Fruit fly (Drosophila melanogaster) whole organism, wandering third instar larva: Measurements from ENCODE around the gene CG4297.

Experiments used
- Abd-B ChIP-seq: fragments of >200 bp; optimal IDR thresholded peaks from 2 replicates; lab custom pipeline; 2017; ENCODE audit warnings: missing biosample characterization, missing genetic modification characterization
- CG32264 ChIP-seq: fragments of 200-800 bp; sonication (Bioruptor generic); optimal IDR thresholded peaks from 2 replicates; lab custom pipeline; 2016; ENCODE audit warnings: missing biosample characterization, missing genetic modification characterization
- CG9705 ChIP-seq: fragments of 200-800 bp; sonication (Bioruptor generic); optimal IDR thresholded peaks from 2 replicates; lab custom pipeline; 2018; ENCODE audit warnings: missing biosample characterization, mild to moderate bottlenecking, missing genetic modification characterization
- CrebA ChIP-seq: fragments of 200-800 bp; sonication (Bioruptor generic); optimal IDR thresholded peaks from 2 replicates; lab custom pipeline; 2016; ENCODE audit warnings: missing biosample characterization, mild to moderate bottlenecking, missing genetic modification characterization, borderline replicate concordance
- Dfd ChIP-seq: fragments of >200 bp; optimal IDR thresholded peaks from 2 replicates; lab custom pipeline; 2017; ENCODE audit warnings: missing biosample characterization, missing genetic modification characterization
- Dif ChIP-seq: fragments of 200-275, 200-300 bp; sonication (Bioruptor generic); optimal IDR thresholded peaks from 2 replicates; lab custom pipeline; 2018; ENCODE audit warnings: missing biosample characterization, missing genetic modification characterization; ENCODE audit not compliant: partially characterized antibody
- GATAd ChIP-seq: sonication (Bioruptor generic); optimal IDR thresholded peaks from 2 replicates; lab custom pipeline; 2016; ENCODE audit warnings: missing biosample characterization, missing genetic modification characterization
- HLH106 ChIP-seq: fragments of 200-800 bp; optimal IDR thresholded peaks from 3 replicates; lab custom pipeline; 2019; ENCODE audit warnings: missing biosample characterization, mild to moderate bottlenecking, missing genetic modification characterization, moderate library complexity
- Hnf4 ChIP-seq: fragments of 200-800 bp; sonication (Bioruptor generic); optimal IDR thresholded peaks from 2 replicates; lab custom pipeline; 2016; ENCODE audit warnings: missing biosample characterization, mild to moderate bottlenecking, missing genetic modification characterization
- Hr78 ChIP-seq: fragments of >200 bp; optimal IDR thresholded peaks from 2 replicates; lab custom pipeline; 2017; ENCODE audit warnings: missing biosample characterization, missing genetic modification characterization
- Hr83 ChIP-seq: fragments of 200-300 bp; sonication (Bioruptor generic); optimal IDR thresholded peaks from 2 replicates; lab custom pipeline; 2016; ENCODE audit warnings: missing biosample characterization, mild to moderate bottlenecking, missing genetic modification characterization, moderate library complexity; ENCODE audit not compliant: poor library complexity, severe bottlenecking
- Jra ChIP-seq: sonication (Bioruptor generic); optimal IDR thresholded peaks from 2 replicates; lab custom pipeline; 2016; ENCODE audit warnings: missing biosample characterization, missing genetic modification characterization
- Mio ChIP-seq: sonication (Bioruptor generic); optimal IDR thresholded peaks from 2 replicates; lab custom pipeline; 2016; ENCODE audit warnings: missing biosample characterization, missing genetic modification characterization
- Myc ChIP-seq: fragments of >200 bp; optimal IDR thresholded peaks from 2 replicates; lab custom pipeline; 2017
- N ChIP-seq: fragments of >200 bp; optimal IDR thresholded peaks from 2 replicates; lab custom pipeline; 2018; ENCODE audit warnings: missing biosample characterization, missing external identifiers, missing genetic modification characterization
- OdsH ChIP-seq: fragments of 200-800 bp; sonication (Bioruptor generic); optimal IDR thresholded peaks from 2 replicates; lab custom pipeline; 2016; ENCODE audit warnings: missing biosample characterization, mild to moderate bottlenecking, missing genetic modification characterization
- Rel ChIP-seq, 2 experiments: fragments of 200-800 bp; sonication (Bioruptor generic) in 1 of 2; optimal IDR thresholded peaks; 2 replicates in 1 of 2; 3 replicates in 1 of 2; lab custom pipeline; 2016 to 2019; ENCODE audit warnings: mild to moderate bottlenecking in 2 of 2, missing biosample characterization in 2 of 2, missing genetic modification characterization in 2 of 2, moderate library complexity in 1 of 2
- Sp1 ChIP-seq: fragments of 200-800 bp; sonication (Bioruptor generic); optimal IDR thresholded peaks from 3 replicates; lab custom pipeline; 2019; ENCODE audit warnings: missing biosample characterization, mild to moderate bottlenecking, missing genetic modification characterization, moderate library complexity
- Vsx2 ChIP-seq: fragments of 200-300, 225-300 bp; sonication (Bioruptor generic); optimal IDR thresholded peaks from 2 replicates; lab custom pipeline; 2018; ENCODE audit warnings: missing biosample characterization, missing genetic modification characterization; ENCODE audit not compliant: partially characterized antibody
- br ChIP-seq: fragments of 200-800 bp; sonication (Bioruptor generic); optimal IDR thresholded peaks from 2 replicates; lab custom pipeline; 2016; ENCODE audit warnings: missing biosample characterization, missing genetic modification characterization
- brk ChIP-seq: fragments of 200-800 bp; sonication (Bioruptor generic); optimal IDR thresholded peaks from 2 replicates; lab custom pipeline; 2016; ENCODE audit warnings: missing biosample characterization, mild to moderate bottlenecking, missing genetic modification characterization
- dl ChIP-seq, 2 experiments: fragments of 175-275, 200-275 bp in 1 of 2; fragments of 200-275 bp in 1 of 2; sonication (Bioruptor generic); optimal IDR thresholded peaks; lab custom pipeline; 2018; ENCODE audit warnings: mild to moderate bottlenecking in 2 of 2, missing biosample characterization in 2 of 2, missing genetic modification characterization in 2 of 2, moderate library complexity in 2 of 2; ENCODE audit not compliant: partially characterized antibody in 2 of 2, insufficient read depth in 1 of 2
- dmrt93B ChIP-seq: fragments of 200-800 bp; sonication (Bioruptor generic); optimal IDR thresholded peaks from 2 replicates; lab custom pipeline; 2018; ENCODE audit warnings: missing biosample characterization, mild to moderate bottlenecking, missing genetic modification characterization
- dsf ChIP-seq: sonication (Bioruptor generic); optimal IDR thresholded peaks from 2 replicates; lab custom pipeline; 2016; ENCODE audit warnings: missing biosample characterization, missing genetic modification characterization, borderline replicate concordance
- ey ChIP-seq: fragments of 200-800 bp; sonication (Bioruptor generic); optimal IDR thresholded peaks from 2 replicates; lab custom pipeline; 2016; ENCODE audit warnings: missing biosample characterization, missing genetic modification characterization
- foxo ChIP-seq, 2 experiments: fragments of 200-800 bp; sonication (Bioruptor generic); optimal IDR thresholded peaks; 2 replicates in 1 of 2; 3 replicates in 1 of 2; lab custom pipeline; 2016 to 2017; ENCODE audit warnings: missing biosample characterization in 2 of 2, missing genetic modification characterization in 2 of 2
- fru ChIP-seq: fragments of 200-800 bp; sonication (Bioruptor generic); optimal IDR thresholded peaks from 3 replicates; lab custom pipeline; 2016; ENCODE audit warnings: missing biosample characterization, mild to moderate bottlenecking, missing genetic modification characterization
- h ChIP-seq: fragments of 200-800 bp; sonication (Bioruptor generic); optimal IDR thresholded peaks from 3 replicates; lab custom pipeline; 2016; ENCODE audit warnings: missing biosample characterization, mild to moderate bottlenecking, missing genetic modification characterization
- jim ChIP-seq: fragments of 175-275, 200-325 bp; sonication (Bioruptor generic); optimal IDR thresholded peaks from 2 replicates; lab custom pipeline; 2016; ENCODE audit warnings: missing biosample characterization, mild to moderate bottlenecking, missing genetic modification characterization
- lola ChIP-seq: fragments of >200 bp; optimal IDR thresholded peaks from 2 replicates; lab custom pipeline; 2017; ENCODE audit warnings: missing biosample characterization, missing genetic modification characterization
- pan ChIP-seq: fragments of >200 bp; optimal IDR thresholded peaks from 2 replicates; lab custom pipeline; 2017
- psq ChIP-seq: fragments of 200-800 bp; sonication (Bioruptor generic); optimal IDR thresholded peaks from 3 replicates; lab custom pipeline; 2017; ENCODE audit warnings: missing biosample characterization, mild to moderate bottlenecking, missing genetic modification characterization, moderate library complexity
- rgr ChIP-seq: fragments of 200-800 bp; sonication (Bioruptor generic); optimal IDR thresholded peaks from 3 replicates; lab custom pipeline; 2016; ENCODE audit warnings: missing biosample characterization, mild to moderate bottlenecking, missing genetic modification characterization
- sage ChIP-seq: fragments of 200-800 bp; sonication (Bioruptor generic); optimal IDR thresholded peaks from 2 replicates; lab custom pipeline; 2016; ENCODE audit warnings: missing biosample characterization, mild to moderate bottlenecking, missing genetic modification characterization
- sv ChIP-seq: fragments of 200-800 bp; sonication (Bioruptor generic); optimal IDR thresholded peaks from 3 replicates; lab custom pipeline; 2016; ENCODE audit warnings: missing biosample characterization, missing genetic modification characterization
- tai ChIP-seq: sonication (Bioruptor generic); optimal IDR thresholded peaks from 2 replicates; lab custom pipeline; 2016; ENCODE audit warnings: missing biosample characterization, missing genetic modification characterization
- usp ChIP-seq: fragments of >200 bp; optimal IDR thresholded peaks from 2 replicates; lab custom pipeline; 2017; ENCODE audit warnings: missing biosample characterization, missing genetic modification characterization
- woc ChIP-seq: sonication (Bioruptor generic); optimal IDR thresholded peaks from 2 replicates; lab custom pipeline; 2016; ENCODE audit warnings: missing biosample characterization, mild to moderate bottlenecking, missing genetic modification characterization

The CG4297 gene

DNA sequence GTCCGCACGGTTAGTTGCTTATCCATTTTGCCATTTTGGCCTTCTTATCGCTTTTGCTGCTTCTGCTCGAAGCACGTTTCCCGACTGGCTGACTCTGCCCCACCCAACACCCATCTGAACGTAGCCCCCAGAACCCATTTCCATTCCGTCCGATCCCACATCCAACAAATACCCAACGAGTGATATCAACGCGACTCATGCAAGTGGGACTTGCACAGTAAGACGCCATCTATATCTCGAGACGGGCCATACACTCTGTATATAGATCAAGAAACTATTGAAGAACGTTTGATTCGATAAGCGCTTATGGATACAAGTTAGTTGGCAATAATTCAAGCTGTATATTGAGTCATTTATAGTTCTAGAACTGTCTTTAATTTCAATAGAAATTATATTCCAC is 20.2 kb upstream of the CG4297 start:
- TF ChIP-seq dsf (GFP tag; lab: Kevin White, UChicago) = no peak
- TF ChIP-seq Dfd = no peak
- TF ChIP-seq sage (GFP tag; lab: Kevin White, UChicago) = no peak
- TF ChIP-seq ey (GFP tag; lab: Kevin White, UChicago) = no peak
- no peak for TF ChIP-seq Jra (GFP tag; lab: Kevin White, UChicago)
- TF ChIP-seq Rel (GFP tag; optimal IDR thresholded peaks at IDR 0.05; lab: Kevin White, UChicago) = no peak
- TF ChIP-seq Rel (tag; optimal IDR thresholded peaks at IDR 0.05; lab: Kevin White, UChicago) = no peak
- TF ChIP-seq, all 38 proteins: peak for 0

DNA sequence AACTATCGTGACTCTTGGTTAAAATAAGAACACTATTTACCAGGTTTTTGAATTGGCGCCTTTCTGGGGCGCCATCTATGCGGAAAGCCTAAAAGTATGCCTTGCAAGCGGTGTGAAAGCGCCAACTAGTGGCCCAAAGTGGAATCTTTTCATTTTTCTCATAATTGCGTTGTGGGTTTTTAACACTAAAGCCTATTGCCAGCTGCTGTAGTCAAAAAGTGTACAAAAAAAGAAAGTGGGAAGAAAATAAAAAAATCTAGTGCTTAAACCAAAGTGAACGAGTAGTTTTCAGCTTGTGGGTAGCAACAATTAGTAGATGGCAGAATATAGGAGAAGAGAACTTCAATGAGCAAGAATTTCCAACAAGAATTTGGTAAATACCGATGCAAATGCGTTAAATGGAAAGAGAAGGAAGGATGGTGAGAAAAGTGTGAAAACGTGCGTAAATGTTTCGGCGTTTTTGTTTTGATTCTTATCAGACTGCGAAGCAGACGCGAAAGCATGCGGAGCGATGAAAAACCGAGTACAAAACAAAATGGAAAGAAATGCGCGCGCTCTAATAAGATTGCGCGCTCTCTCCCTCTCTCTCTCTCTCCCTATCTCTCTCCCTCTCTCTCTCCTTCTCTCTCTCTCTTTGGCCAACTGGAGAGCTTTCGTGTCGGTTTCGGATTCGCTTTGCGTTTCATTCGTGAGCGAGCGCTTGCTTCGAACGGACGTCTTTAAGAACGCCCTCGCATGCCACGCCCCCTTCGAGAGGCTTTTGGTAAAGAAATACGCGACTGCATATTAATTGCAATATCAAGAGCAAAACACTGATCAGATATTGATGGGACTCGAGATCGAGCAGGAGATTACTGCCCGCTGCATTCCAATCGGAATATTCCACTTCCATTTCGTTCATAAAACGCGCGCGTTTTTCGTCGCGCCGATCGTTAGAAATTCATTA is 18.4 kb upstream of the CG4297 start:
- TF ChIP-seq CrebA (GFP tag; lab: Kevin White, UChicago) (peak; percentile 72), CG32264 (GFP tag; lab: Kevin White, UChicago) (peak; percentile 72), OdsH (GFP tag; lab: Kevin White, UChicago) (peak; percentile 48), Dif (GFP tag; lab: Kevin White, UChicago) (peak; percentile 100), woc (GFP tag; lab: Kevin White, UChicago) (no peak), CG9705 (GFP tag; lab: Kevin White, UChicago) (no peak), HLH106 (tag; lab: Kevin White, UChicago) (peak; percentile 54), Hr78 (no peak), usp (no peak), sv (GFP tag; lab: Kevin White, UChicago) (no peak), Mio (peak; percentile 48), h (GFP tag; lab: Kevin White, UChicago) (peak; percentile 81), psq (peak; percentile 99), Vsx2 (peak; percentile 98), Sp1 (GFP tag; lab: Kevin White, UChicago) (peak; percentile 65), Abd-B (GFP tag; lab: Kevin White, UChicago) (no peak), jim (peak; percentile 83), Hr83 (GFP tag; lab: Kevin White, UChicago) (peak; percentile 90), pan (lab: Kevin White, UChicago) (no peak), dl (GFP tag; optimal IDR thresholded peaks at IDR 0.05; lab: Kevin White, UChicago; ENCODE audit: insufficient read depth in 1 of 2, partially characterized antibody in 2 of 2) (peak; percentile 97 to 98), rgr (GFP tag; lab: Kevin White, UChicago) (peak; percentile 64), fru (peak; percentile 65), tai (GFP tag; lab: Kevin White, UChicago) (peak; percentile 63), N (GFP tag; lab: Kevin White, UChicago) (no peak), Myc (lab: Kevin White, UChicago) (peak; percentile 91), sage (GFP tag; lab: Kevin White, UChicago) (peak; percentile 89), Rel (GFP tag; optimal IDR thresholded peaks at IDR 0.05; lab: Kevin White, UChicago) (peak; percentile 72), Rel (tag; optimal IDR thresholded peaks at IDR 0.05; lab: Kevin White, UChicago) (peak; percentile 43), Jra (GFP tag; lab: Kevin White, UChicago) (peak; percentile 78), ey (GFP tag; lab: Kevin White, UChicago) (peak; percentile 49), brk (GFP tag; lab: Kevin White, UChicago) (peak; percentile 79), Dfd (no peak), br (peak; percentile 72), Hnf4 (GFP tag; lab: Kevin White, UChicago) (peak; percentile 51), foxo (GFP tag; optimal IDR thresholded peaks at IDR 0.05; lab: Kevin White, UChicago) (peak; percentile 56 to 57), lola (GFP tag; lab: Kevin White, UChicago) (no peak), GATAd (GFP tag; lab: Kevin White, UChicago) (no peak), dsf (GFP tag; lab: Kevin White, UChicago) (no peak), dmrt93B (no peak)
